Worm (Caenorhabditis elegans) whole organism, L4 larva: ENCODE measurements around the gene F28B12.1.

ENCODE experiments used
- Y48G9A.11 ChIP-seq: fragments of 200-800 bp; sonication (Bioruptor generic); IDR thresholded peaks from 2 replicates; pipeline ENCODE4 v1.3.6; 2022; ENCODE audit warnings: missing genetic modification reagents, missing genetic modification characterization, missing compliant biosample characterization
- ZK337.2 ChIP-seq: fragments of 200-800 bp; sonication (Bioruptor generic); IDR thresholded peaks from 2 replicates; pipeline ENCODE4 v1.3.6; 2022; ENCODE audit warnings: missing genetic modification reagents, missing genetic modification characterization, missing compliant biosample characterization
- aha-1 ChIP-seq: fragments of 150-350 bp; peaks from one replicate; lab custom pipeline; 2014; ENCODE audit warnings: missing biosample characterization, missing genetic modification characterization
- ama-1 ChIP-seq: fragments of 150-350 bp; optimal IDR thresholded peaks from 2 replicates; lab custom pipeline; 2014; ENCODE audit warnings: inconsistent platforms, mixed read lengths
- ceh-20 ChIP-seq: fragments of 200-800 bp; sonication (Bioruptor generic); IDR thresholded peaks from 2 replicates; pipeline ENCODE4 v1.3.6; 2022; ENCODE audit warnings: missing genetic modification reagents, missing genetic modification characterization, missing compliant biosample characterization
- ctbp-1 ChIP-seq: fragments of 200-800 bp; sonication (Bioruptor generic); IDR thresholded peaks from 2 replicates; pipeline ENCODE4 v1.3.6; 2022; ENCODE audit warnings: missing genetic modification reagents, missing genetic modification characterization, missing compliant biosample characterization
- dmd-8 ChIP-seq: fragments of 200-800 bp; sonication (Bioruptor generic); IDR thresholded peaks from 2 replicates; pipeline ENCODE4 v1.3.6; 2022; ENCODE audit warnings: missing genetic modification characterization, missing compliant biosample characterization
- dmd-9 ChIP-seq: fragments of 200-800 bp; sonication (Bioruptor generic); IDR thresholded peaks from 2 replicates; pipeline ENCODE4 v1.3.6; 2022; ENCODE audit warnings: missing genetic modification reagents, missing genetic modification characterization, missing compliant biosample characterization
- dve-1 ChIP-seq: sonication (generic microtip); optimal IDR thresholded peaks from 2 replicates; lab custom pipeline; 2017; ENCODE audit warnings: antibody characterized with exemption, mild to moderate bottlenecking, missing genetic modification characterization, missing compliant biosample characterization; ENCODE audit not compliant: insufficient read depth
- fos-1 ChIP-seq: fragments of 150-350 bp; optimal IDR thresholded peaks from 2 replicates; lab custom pipeline; 2014; ENCODE audit warnings: missing biosample characterization, missing genetic modification characterization
- gei-8 ChIP-seq: fragments of 200-800 bp; sonication (Bioruptor generic); optimal IDR thresholded peaks from 2 replicates; lab custom pipeline; 2018; ENCODE audit warnings: mild to moderate bottlenecking, missing genetic modification characterization, missing compliant biosample characterization
- hlh-30 ChIP-seq: sonication (generic microtip); optimal IDR thresholded peaks from 2 replicates; lab custom pipeline; 2017; ENCODE audit warnings: antibody characterized with exemption, mild to moderate bottlenecking, missing genetic modification characterization, missing compliant biosample characterization; ENCODE audit not compliant: insufficient read depth
- hmg-1.1 ChIP-seq: fragments of 200-800 bp; sonication (Bioruptor generic); IDR thresholded peaks from 2 replicates; pipeline ENCODE4 v1.3.6; 2022; ENCODE audit warnings: missing genetic modification reagents, missing genetic modification characterization, missing compliant biosample characterization
- lin-13 ChIP-seq: fragments of 150-350 bp; optimal IDR thresholded peaks from 2 replicates; lab custom pipeline; 2014; ENCODE audit warnings: missing biosample characterization, missing genetic modification reagents, missing genetic modification characterization
- mdl-1 ChIP-seq, 2 experiments: fragments of 150-350 bp in 1 of 2; sonication (generic microtip) in 1 of 2; optimal IDR thresholded peaks; 2 replicates each; lab custom pipeline; 2014 to 2017; ENCODE audit warnings: missing biosample characterization in 2 of 2, missing genetic modification characterization in 2 of 2
- mdt-29 ChIP-seq: fragments of 200-800 bp; sonication (Bioruptor generic); IDR thresholded peaks from 2 replicates; pipeline ENCODE4 v1.3.6; 2022; ENCODE audit warnings: missing genetic modification reagents, missing genetic modification characterization, missing compliant biosample characterization
- mep-1 ChIP-seq: fragments of 150-350 bp; sonication (generic microtip); optimal IDR thresholded peaks from 3 replicates; lab custom pipeline; 2014; ENCODE audit warnings: missing biosample characterization, missing genetic modification characterization
- nhr-11 ChIP-seq: fragments of 150-350 bp; optimal IDR thresholded peaks from 2 replicates; lab custom pipeline; 2014; ENCODE audit warnings: missing biosample characterization, missing genetic modification characterization
- nhr-41 ChIP-seq: fragments of 200-800 bp; sonication (Bioruptor generic); IDR thresholded peaks from 2 replicates; pipeline ENCODE4 v1.3.6; 2022; ENCODE audit warnings: missing genetic modification reagents, missing genetic modification characterization, missing compliant biosample characterization
- nhr-6 ChIP-seq: fragments of 150-350 bp; optimal IDR thresholded peaks from 2 replicates; lab custom pipeline; 2014; ENCODE audit warnings: missing biosample characterization, missing genetic modification characterization
- nhr-76 ChIP-seq: fragments of 150-350 bp; optimal IDR thresholded peaks from 2 replicates; lab custom pipeline; 2014; ENCODE audit warnings: missing biosample characterization, missing genetic modification characterization
- pqm-1 ChIP-seq: sonication (generic microtip); optimal IDR thresholded peaks from 2 replicates; lab custom pipeline; 2017; ENCODE audit warnings: missing biosample characterization, missing genetic modification characterization
- snpc-4 ChIP-seq: fragments of 150-350 bp; optimal IDR thresholded peaks from 2 replicates; lab custom pipeline; 2014; ENCODE audit warnings: missing biosample characterization, missing genetic modification characterization
- spr-3 ChIP-seq: fragments of 200-800 bp; sonication (Bioruptor generic); optimal IDR thresholded peaks from 2 replicates; lab custom pipeline; 2018; ENCODE audit warnings: mild to moderate bottlenecking, missing genetic modification characterization, missing compliant biosample characterization
- tag-97 ChIP-seq: fragments of 200-800 bp; sonication (Bioruptor generic); IDR thresholded peaks from 2 replicates; pipeline ENCODE4 v1.3.6; 2022; ENCODE audit warnings: missing genetic modification characterization, missing compliant biosample characterization
- unc-130 ChIP-seq: sonication (generic microtip); optimal IDR thresholded peaks from 2 replicates; lab custom pipeline; 2016; ENCODE audit warnings: missing genetic modification reagents, missing genetic modification characterization, missing compliant biosample characterization
- unc-62 ChIP-seq, 3 experiments: fragments of 150-350 bp in 1 of 3; sonication (generic microtip); optimal IDR thresholded peaks in 2 of 3; peaks in 1 of 3; 1 replicate in 1 of 3; 2 replicates in 2 of 3; lab custom pipeline; 2014 to 2017; ENCODE audit warnings: missing biosample characterization in 3 of 3, missing genetic modification characterization in 3 of 3, missing genetic modification reagents in 3 of 3, missing genotype in 1 of 3
- zip-11 ChIP-seq: fragments of 200-800 bp; sonication (Bioruptor generic); IDR thresholded peaks from 2 replicates; pipeline ENCODE4 v1.3.6; 2022; ENCODE audit warnings: missing genetic modification characterization, missing compliant biosample characterization
- zip-2 ChIP-seq: fragments of 150-350 bp; optimal IDR thresholded peaks from 2 replicates; lab custom pipeline; 2014; ENCODE audit warnings: missing biosample characterization, missing genetic modification characterization
- ztf-7 ChIP-seq: fragments of 150-350 bp; optimal IDR thresholded peaks from 2 replicates; lab custom pipeline; 2014; ENCODE audit warnings: missing biosample characterization, missing genetic modification characterization

The F28B12.1 gene

ce11 chrII:5950657-5951056 lies 7.9 kb downstream of the F28B12.1 start:
- TF ChIP-seq dve-1 (no peak), ctbp-1 (GFP tag; lab: Robert Waterston, UW) (peak; percentile 55; the same call in 1 of the 2 replicates), hlh-30 (tag; lab: Kevin White, UChicago) (peak; percentile 6), aha-1 (tag; lab: Kevin White, UChicago) (peak; percentile 87), tag-97 (no peak), mdt-29 (GFP tag; lab: Robert Waterston, UW) (no peak), fos-1 (tag; lab: Kevin White, UChicago) (no peak), hmg-1.1 (GFP tag; lab: Robert Waterston, UW) (0 out of 2 replicates have a peak, but pooled peaks have one; percentile 6)

- no peak for TF ChIP-seq nhr-41 (GFP tag; lab: Robert Waterston, UW)
- no peak for TF ChIP-seq zip-2
- no peak for TF ChIP-seq ama-1 (lab: Kevin White, UChicago)
- no peak for TF ChIP-seq nhr-6 (tag; lab: Kevin White, UChicago)
- TF ChIP-seq Y48G9A.11: no peak
- TF ChIP-seq dmd-8 (GFP tag; lab: Robert Waterston, UW): no peak
- TF ChIP-seq aha-1 (tag; lab: Kevin White, UChicago): peak; percentile 92
- TF ChIP-seq pqm-1 (tag; lab: Kevin White, UChicago): no peak
Observed at ce11 chrII:5951745-5952144, 9.0 kb downstream of the F28B12.1 start.

ce11 chrII:5952214-5952613 lies 9.5 kb downstream of the F28B12.1 start:
- TF ChIP-seq hmg-1.1 (GFP tag; lab: Robert Waterston, UW) (no peak), tag-97 (no peak), zip-11 (no peak), mep-1 (tag; lab: Kevin White, UChicago) (peak; percentile 33), unc-130 (GFP tag; lab: Kevin White, UChicago) (no peak), hlh-30 (tag; lab: Kevin White, UChicago) (peak; percentile 55), unc-62 (GFP tag; optimal IDR thresholded peaks at IDR 0.05 in 1 of 2; lab: Kevin White, UChicago) (peak in 1 of 2 experiments; percentile 88), unc-62 (tag; optimal IDR thresholded peaks at IDR 0.05; lab: Kevin White, UChicago) (no peak), aha-1 (tag; lab: Kevin White, UChicago) (peak; percentile 31), ztf-7 (tag; lab: Kevin White, UChicago) (no peak)

- TF ChIP-seq hmg-1.1 (GFP tag; lab: Robert Waterston, UW) (0 out of 2 replicates have a peak, but pooled peaks have one; percentile 16), snpc-4 (tag; lab: Kevin White, UChicago) (no peak), mdl-1 (tag; optimal IDR thresholded peaks at IDR 0.05; lab: Kevin White, UChicago) (peak in 1 of 2 experiments; percentile 8), fos-1 (tag; lab: Kevin White, UChicago) (no peak), unc-62 (GFP tag; optimal IDR thresholded peaks at IDR 0.05 in 1 of 2; lab: Kevin White, UChicago) (peak in 1 of 2 experiments; percentile 99), unc-62 (tag; optimal IDR thresholded peaks at IDR 0.05; lab: Kevin White, UChicago) (no peak)
Observed at ce11 chrII:5955638-5956167, 13.0 kb downstream of the F28B12.1 start.

ce11 chrII:5956583-5956982 lies 13.9 kb downstream of the F28B12.1 start, which contains the start of gene casy-1:
TSS of gene casy-1 (minus strand) at chrII:5956683.
- no peak for TF ChIP-seq gei-8 (GFP tag; lab: Kevin White, UChicago)
- peak in 1 of 2 experiments; percentile 73 for TF ChIP-seq unc-62 (GFP tag; optimal IDR thresholded peaks at IDR 0.05 in 1 of 2; lab: Kevin White, UChicago)
- TF ChIP-seq unc-62 (tag; optimal IDR thresholded peaks at IDR 0.05; lab: Kevin White, UChicago): no peak
- no peak for TF ChIP-seq dmd-9 (GFP tag; lab: Robert Waterston, UW)
- TF ChIP-seq lin-13 (GFP tag; lab: Kevin White, UChicago): no peak
- peak; percentile 58 for TF ChIP-seq aha-1 (tag; lab: Kevin White, UChicago)
- TF ChIP-seq dmd-8 (GFP tag; lab: Robert Waterston, UW): no peak
- no peak for TF ChIP-seq ZK337.2 (GFP tag; lab: Robert Waterston, UW)

- no peak for TF ChIP-seq spr-3 (GFP tag; lab: Kevin White, UChicago)
- TF ChIP-seq nhr-76 (tag; lab: Kevin White, UChicago): no peak
- TF ChIP-seq aha-1 (tag; lab: Kevin White, UChicago): peak; percentile 89
- TF ChIP-seq ctbp-1 (GFP tag; lab: Robert Waterston, UW): peak; percentile 51; the same call in 1 of the 2 replicates
- peak; percentile 17 for TF ChIP-seq nhr-11 (tag; lab: Kevin White, UChicago)
- no peak for TF ChIP-seq ceh-20 (GFP tag; lab: Robert Waterston, UW)
Observed at ce11 chrII:5957803-5958367, 15.2 kb downstream of the F28B12.1 start.
